Worm (Caenorhabditis elegans): ENCODE results near the gene bgal-2.
A peak's percentile ranks its signal among the peaks of the same experiment; 100 is the strongest.

bgal-2 gene

DNA sequence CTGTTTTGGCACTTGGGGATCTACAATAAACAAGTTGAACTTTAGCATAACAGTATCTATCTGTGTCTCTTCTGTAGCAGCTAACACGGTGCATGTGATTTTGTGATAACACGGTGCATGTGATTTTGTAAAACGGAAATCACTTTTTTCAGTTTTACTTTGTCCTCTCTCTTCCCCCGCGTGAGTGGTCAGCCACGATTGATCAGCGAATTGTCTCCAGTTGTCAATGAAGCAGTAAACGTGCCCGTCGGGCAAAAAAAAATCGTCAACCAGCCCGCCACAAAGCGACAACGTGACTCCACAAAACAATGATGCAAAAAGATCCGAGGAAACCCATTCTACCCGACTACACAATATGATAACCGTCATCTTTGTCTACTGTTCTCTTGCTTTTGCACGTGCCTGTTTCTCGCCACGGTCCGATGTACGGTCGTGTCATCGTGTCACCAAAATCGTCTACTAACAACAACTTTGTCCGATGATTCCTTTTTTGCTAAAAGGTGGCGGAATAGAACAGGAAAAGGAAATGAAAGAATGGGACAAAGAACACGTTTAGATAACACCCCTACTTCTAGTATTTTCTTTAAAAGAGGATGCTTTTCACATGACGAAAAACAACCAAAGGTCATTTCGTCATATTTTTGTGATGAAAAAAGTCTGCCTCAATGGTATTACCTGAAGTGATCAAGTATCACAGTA lies 34.9 kb upstream of the bgal-2 start:
- TF ChIP-seq sox-4 (tag; optimal IDR thresholded peaks at IDR 0.05) (no peak), tbx-2 (tag; optimal IDR thresholded peaks at IDR 0.05) (peak; percentile 74), egl-27 (tag; optimal IDR thresholded peaks at IDR 0.05) (no peak), ztf-4 (tag; optimal IDR thresholded peaks at IDR 0.05) (peak; percentile 85), dpl-1 (GFP tag; optimal IDR thresholded peaks at IDR 0.05) (peak; percentile 12 to 29 (median 16)), jun-1 (tag; optimal IDR thresholded peaks at IDR 0.05) (no peak), fkh-8 (tag; optimal IDR thresholded peaks at IDR 0.05) (no peak), nhr-237 (tag; optimal IDR thresholded peaks at IDR 0.05) (no peak), blmp-1 (tag; optimal IDR thresholded peaks at IDR 0.05) (peak; percentile 73), ceh-88 (GFP tag; IDR thresholded peaks at IDR 0.05) (peak; percentile 41; the same call in 1 of the 2 replicates), elt-3 (tag; optimal IDR thresholded peaks at IDR 0.05) (peak in 4 of 6 experiments; percentile 62 to 94 (median 77)), dsc-1 (tag; optimal IDR thresholded peaks at IDR 0.05) (no peak), ceh-90 (tag; optimal IDR thresholded peaks at IDR 0.05) (no peak), mab-9 (GFP tag; IDR thresholded peaks at IDR 0.05) (0 out of 2 replicates have a peak, but pooled peaks have one; percentile 18), nhr-71 (tag; optimal IDR thresholded peaks at IDR 0.05) (peak; percentile 95), nhr-77 (tag; optimal IDR thresholded peaks at IDR 0.05) (peak; percentile 30), fkh-10 (GFP tag; optimal IDR thresholded peaks at IDR 0.05) (no peak), pag-3 (tag; optimal IDR thresholded peaks at IDR 0.05; ENCODE audit: borderline replicate concordance, insufficient read depth) (no peak), ceh-8 (GFP tag; optimal IDR thresholded peaks at IDR 0.05) (no peak), alr-1 (tag; optimal IDR thresholded peaks at IDR 0.05; ENCODE audit: borderline replicate concordance) (no peak), tlp-1 (tag; optimal IDR thresholded peaks at IDR 0.05) (no peak), lin-39 (tag; optimal IDR thresholded peaks at IDR 0.05) (no peak), lin-14 (GFP tag; optimal IDR thresholded peaks at IDR 0.05) (peak; percentile 88), zag-1 (tag; optimal IDR thresholded peaks at IDR 0.05) (no peak), vab-15 (tag; optimal IDR thresholded peaks at IDR 0.05) (peak; percentile 25), ama-1 (optimal IDR thresholded peaks at IDR 0.05) (no peak), grh-1 (GFP tag; IDR thresholded peaks at IDR 0.05) (peak; percentile 60), unc-86 (tag; optimal IDR thresholded peaks at IDR 0.05) (no peak), hlh-17 (GFP tag; optimal IDR thresholded peaks at IDR 0.05; ENCODE audit: borderline replicate concordance) (no peak), lir-3 (tag; optimal IDR thresholded peaks at IDR 0.05; ENCODE audit: poor library complexity) (peak; percentile 38), sptf-1 (tag; optimal IDR thresholded peaks at IDR 0.05) (no peak), nhr-12 (tag; optimal IDR thresholded peaks at IDR 0.05) (no peak), xbp-1 (tag; optimal IDR thresholded peaks at IDR 0.05) (peak; percentile 40), snu-23 (GFP tag; optimal IDR thresholded peaks at IDR 0.05) (peak; percentile 76), nhr-20 (tag; optimal IDR thresholded peaks at IDR 0.05) (peak; percentile 97), nhr-47 (tag; optimal IDR thresholded peaks at IDR 0.05) (peak; percentile 72), elt-2 (tag; optimal IDR thresholded peaks at IDR 0.05) (peak; percentile 94), egl-13 (tag; optimal IDR thresholded peaks at IDR 0.05) (no peak), lsy-2 (tag; optimal IDR thresholded peaks at IDR 0.05) (peak; percentile 31 to 43), swsn-7 (tag; optimal IDR thresholded peaks at IDR 0.05) (peak; percentile 8), lin-35 (GFP tag; optimal IDR thresholded peaks at IDR 0.05) (peak in 1 of 2 experiments; percentile 76), mef-2 (tag; optimal IDR thresholded peaks at IDR 0.05) (no peak), mdl-1 (tag; optimal IDR thresholded peaks at IDR 0.05) (peak in 1 of 2 experiments; percentile 57), unc-130 (tag; optimal IDR thresholded peaks at IDR 0.05) (peak; percentile 85), nhr-85 (tag) (peak; percentile 96), unc-30 (tag; optimal IDR thresholded peaks at IDR 0.05) (no peak), efl-1 (optimal IDR thresholded peaks at IDR 0.05) (peak in 1 of 2 experiments; percentile 3), efl-1 (GFP tag; optimal IDR thresholded peaks at IDR 0.05 in 1 of 2) (peak; percentile 9 to 90), lin-13 (GFP tag; optimal IDR thresholded peaks at IDR 0.05) (peak; percentile 60), Y116A8C.19 (tag; optimal IDR thresholded peaks at IDR 0.05; ENCODE audit: borderline replicate concordance) (no peak), ets-5 (GFP tag; IDR thresholded peaks at IDR 0.05) (no peak)

Measured in whole organism, L1 larva.